3 fruit fly cellular contexts compared by ENCODE assay signal in the genomic region with DNA sequence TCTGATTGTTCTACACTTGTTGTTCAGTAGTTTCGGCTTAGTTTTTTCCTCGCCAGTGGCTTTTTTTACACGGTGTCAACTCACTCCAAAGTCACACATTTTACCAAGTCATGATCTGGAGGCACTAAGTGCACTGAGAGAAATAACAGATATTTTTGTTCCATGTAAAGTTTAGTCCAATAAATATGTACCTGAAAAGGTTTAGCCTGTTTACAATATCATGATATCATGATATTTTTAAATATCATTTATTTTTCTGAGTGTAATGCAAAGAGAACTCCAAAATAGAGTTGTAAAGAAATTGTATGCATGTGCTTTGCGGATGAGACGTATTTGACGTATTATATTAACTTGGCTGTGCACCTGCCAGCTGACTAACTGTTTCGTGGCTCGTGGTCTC.
A peak's percentile ranks its signal among the peaks of the same experiment; 100 is the strongest.
TF ChIP-seq lines count a peak whose summit lies in the region.

No protein-coding gene starts in this region.

- no peak for TF ChIP-seq CTCF in whole organism, embryonic (GFP tag; optimal IDR thresholded peaks at IDR 0.05; lab: Kevin White, UChicago)

TF ChIP-seq in whole organism, embryonic, 481 proteins besides CTCF, POLR2A, EP300 and RAD21 (continues in another document):
- TF ChIP-seq Dfd (GFP tag; optimal IDR thresholded peaks at IDR 0.05; lab: Kevin White, UChicago) (no peak), Antp (GFP tag; optimal IDR thresholded peaks at IDR 0.05; lab: Kevin White, UChicago) (no peak), CG11504 (tag; optimal IDR thresholded peaks at IDR 0.05; lab: Kevin White, UChicago) (peak; percentile 62), grau (tag; optimal IDR thresholded peaks at IDR 0.05; lab: Kevin White, UChicago) (peak; percentile 20), CG15601 (tag; optimal IDR thresholded peaks at IDR 0.05; lab: Kevin White, UChicago) (no peak), CG9727 (GFP tag; optimal IDR thresholded peaks at IDR 0.05; lab: Kevin White, UChicago) (peak; percentile 16), mld (GFP tag; IDR thresholded peaks at IDR 0.05; lab: Robert Waterston, UW; ENCODE audit: partially characterized antibody) (no peak), CG2875 (GFP tag; optimal IDR thresholded peaks at IDR 0.05; lab: Kevin White, UChicago) (no peak), ase (GFP tag; IDR thresholded peaks at IDR 0.05; lab: Robert Waterston, UW) (no peak), PHDP (tag; optimal IDR thresholded peaks at IDR 0.05; lab: Kevin White, UChicago) (peak; percentile 2), tin (GFP tag; optimal IDR thresholded peaks at IDR 0.05; lab: Kevin White, UChicago) (peak; percentile 12), CG2678 (tag; optimal IDR thresholded peaks at IDR 0.05; lab: Kevin White, UChicago) (peak; percentile 41), CG30431 (GFP tag; optimal IDR thresholded peaks at IDR 0.05; lab: Kevin White, UChicago) (no peak), CG2712 (tag; optimal IDR thresholded peaks at IDR 0.05; lab: Kevin White, UChicago) (peak; percentile 26), Trl (optimal IDR thresholded peaks at IDR 0.05; lab: Kevin White, UChicago) (no peak), Trl (GFP tag; optimal IDR thresholded peaks at IDR 0.05; lab: Kevin White, UChicago) (no peak), dmrt11E (tag; optimal IDR thresholded peaks at IDR 0.05; lab: Kevin White, UChicago) (peak; percentile 41), CG18262 (tag; optimal IDR thresholded peaks at IDR 0.05; lab: Kevin White, UChicago) (peak; percentile 47), Rx (GFP tag; IDR thresholded peaks at IDR 0.05; lab: Robert Waterston, UW) (no peak), bsh (GFP tag; optimal IDR thresholded peaks at IDR 0.05; lab: Kevin White, UChicago) (peak in 1 of 2 experiments; percentile 39), CG7839 (tag; optimal IDR thresholded peaks at IDR 0.05; lab: Kevin White, UChicago) (peak; percentile 32), az2 (GFP tag; optimal IDR thresholded peaks at IDR 0.05; lab: Kevin White, UChicago) (peak; percentile 22), lab (GFP tag; optimal IDR thresholded peaks at IDR 0.05; lab: Kevin White, UChicago) (peak; percentile 45), CG16815 (GFP tag; optimal IDR thresholded peaks at IDR 0.05; lab: Kevin White, UChicago) (no peak), jumu (GFP tag; optimal IDR thresholded peaks at IDR 0.05; lab: Kevin White, UChicago) (no peak), CG7786 (GFP tag; optimal IDR thresholded peaks at IDR 0.05; lab: Kevin White, UChicago) (no peak), CG5245 (GFP tag; optimal IDR thresholded peaks at IDR 0.05; lab: Kevin White, UChicago) (peak; percentile 31), CG30403 (GFP tag; optimal IDR thresholded peaks at IDR 0.05; lab: Kevin White, UChicago) (peak; percentile 39), hbn (GFP tag; IDR thresholded peaks at IDR 0.05; lab: Robert Waterston, UW; ENCODE audit: partially characterized antibody) (no peak)

TF ChIP-seq in whole organism, prepupa, 60 proteins besides CTCF, POLR2A, EP300 and RAD21 (continues in another document):
- no peak for TF ChIP-seq CG7368 (GFP tag; optimal IDR thresholded peaks at IDR 0.05; lab: Kevin White, UChicago)
- no peak for TF ChIP-seq CG15336 (GFP tag; IDR thresholded peaks at IDR 0.05; lab: Robert Waterston, UW)
- TF ChIP-seq CG3919 (GFP tag; optimal IDR thresholded peaks at IDR 0.05; lab: Kevin White, UChicago): no peak
- TF ChIP-seq Lpt (GFP tag; optimal IDR thresholded peaks at IDR 0.05; lab: Kevin White, UChicago): no peak
- no peak for TF ChIP-seq CG8632 (GFP tag; optimal IDR thresholded peaks at IDR 0.05; lab: Kevin White, UChicago)
- TF ChIP-seq Eip78C (GFP tag; lab: Kevin White, UChicago): peak; percentile 40
- no peak for TF ChIP-seq Hr38 (GFP tag; optimal IDR thresholded peaks at IDR 0.05; lab: Kevin White, UChicago)
- no peak for TF ChIP-seq Sox14 (GFP tag; optimal IDR thresholded peaks at IDR 0.05; lab: Kevin White, UChicago)
- TF ChIP-seq CG1621 (tag; optimal IDR thresholded peaks at IDR 0.05; lab: Kevin White, UChicago): no peak
- TF ChIP-seq net (GFP tag; optimal IDR thresholded peaks at IDR 0.05; lab: Kevin White, UChicago): no peak
- TF ChIP-seq Sox102F (GFP tag; optimal IDR thresholded peaks at IDR 0.05; lab: Kevin White, UChicago): no peak
- TF ChIP-seq Hr4 (GFP tag; optimal IDR thresholded peaks at IDR 0.05; lab: Kevin White, UChicago): peak; percentile 8
- TF ChIP-seq vri (GFP tag; optimal IDR thresholded peaks at IDR 0.05; lab: Kevin White, UChicago): no peak
- no peak for TF ChIP-seq Eip75B (GFP tag; optimal IDR thresholded peaks at IDR 0.05; lab: Kevin White, UChicago)
- TF ChIP-seq CG8319 (GFP tag; optimal IDR thresholded peaks at IDR 0.05; lab: Kevin White, UChicago): no peak
- no peak for TF ChIP-seq Blimp-1 (GFP tag; optimal IDR thresholded peaks at IDR 0.05; lab: Kevin White, UChicago)
- TF ChIP-seq Ets96B (tag; optimal IDR thresholded peaks at IDR 0.05; lab: Kevin White, UChicago): no peak
- TF ChIP-seq CG34406 (GFP tag; optimal IDR thresholded peaks at IDR 0.05; lab: Kevin White, UChicago): no peak
- no peak for TF ChIP-seq CG16779 (tag; optimal IDR thresholded peaks at IDR 0.05; lab: Kevin White, UChicago)
- TF ChIP-seq Hr39 (GFP tag; optimal IDR thresholded peaks at IDR 0.05; lab: Kevin White, UChicago): peak; percentile 1
- no peak for TF ChIP-seq CG6808 (GFP tag; optimal IDR thresholded peaks at IDR 0.05; lab: Kevin White, UChicago)
- TF ChIP-seq dsx (GFP tag; optimal IDR thresholded peaks at IDR 0.05; lab: Kevin White, UChicago; ENCODE audit: poor library complexity, severe bottlenecking): no peak
- no peak for TF ChIP-seq CG4318 (GFP tag; optimal IDR thresholded peaks at IDR 0.05; lab: Kevin White, UChicago)
- no peak for TF ChIP-seq spab (GFP tag; optimal IDR thresholded peaks at IDR 0.05; lab: Kevin White, UChicago)
- TF ChIP-seq achi (GFP tag; optimal IDR thresholded peaks at IDR 0.05; lab: Kevin White, UChicago): no peak
- TF ChIP-seq CG3032 (tag; optimal IDR thresholded peaks at IDR 0.05; lab: Kevin White, UChicago): no peak
- no peak for TF ChIP-seq CG31627 (GFP tag; optimal IDR thresholded peaks at IDR 0.05; lab: Kevin White, UChicago)
- TF ChIP-seq CG10631 (GFP tag; optimal IDR thresholded peaks at IDR 0.05; lab: Kevin White, UChicago): peak; percentile 17
- 0 out of 3 replicates have a peak, but pooled peaks have one; percentile 28 for TF ChIP-seq CG6163 (GFP tag; IDR thresholded peaks at IDR 0.05; lab: Robert Waterston, UW)
- TF ChIP-seq CG9139 (GFP tag; optimal IDR thresholded peaks at IDR 0.05; lab: Kevin White, UChicago): no peak
- no peak for TF ChIP-seq eg (GFP tag; IDR thresholded peaks at IDR 0.05; lab: Robert Waterston, UW)
- TF ChIP-seq CG8119 (GFP tag; IDR thresholded peaks at IDR 0.05; lab: Robert Waterston, UW): no peak

TF ChIP-seq in whole organism, pupa, 21 proteins besides CTCF, POLR2A, EP300 and RAD21:
- TF ChIP-seq fd96Ca (GFP tag; IDR thresholded peaks at IDR 0.05; lab: Robert Waterston, UW) (no peak), CG14655 (GFP tag; optimal IDR thresholded peaks at IDR 0.05; lab: Kevin White, UChicago) (peak; percentile 6), CG8301 (tag; optimal IDR thresholded peaks at IDR 0.05; lab: Kevin White, UChicago) (peak; percentile 28)
